Worm (Caenorhabditis elegans) whole organism, young adult: ENCODE measurements around the gene F54E7.9.
A peak's percentile ranks its signal among the peaks of the same experiment; 100 is the strongest.

Source experiments
- F22D6.2 ChIP-seq: sonication (generic microtip); optimal IDR thresholded peaks from 2 replicates; lab custom pipeline; 2016; ENCODE audit warnings: mild to moderate bottlenecking, missing genetic modification characterization, missing compliant biosample characterization
- F33H1.4 ChIP-seq: fragments of 200-800 bp; sonication (Bioruptor generic); IDR thresholded peaks from 2 replicates; pipeline ENCODE4 v1.3.6; 2022; ENCODE audit warnings: missing genetic modification reagents, missing genetic modification characterization, missing compliant biosample characterization
- F39B2.1 ChIP-seq: fragments of 200-800 bp; sonication (Bioruptor generic); IDR thresholded peaks from 2 replicates; pipeline ENCODE4 v1.3.6; 2022; ENCODE audit warnings: missing genetic modification reagents, missing genetic modification characterization, missing compliant biosample characterization
- F49E8.2 ChIP-seq: sonication (generic microtip); optimal IDR thresholded peaks from 3 replicates; lab custom pipeline; 2017; ENCODE audit warnings: missing genetic modification characterization, mild to moderate bottlenecking, missing compliant biosample characterization, antibody characterized with exemption, moderate library complexity; ENCODE audit not compliant: insufficient read depth
- F55B11.4 ChIP-seq: sonication (generic microtip); optimal IDR thresholded peaks from 2 replicates; lab custom pipeline; 2016; ENCODE audit warnings: missing compliant biosample characterization, missing genetic modification characterization, borderline replicate concordance; ENCODE audit not compliant: insufficient read depth
- F57A8.1 ChIP-seq: fragments of 200-800 bp; sonication (Bioruptor generic); optimal IDR thresholded peaks from 2 replicates; lab custom pipeline; 2018; ENCODE audit warnings: mild to moderate bottlenecking, missing genetic modification characterization, moderate library complexity, missing compliant biosample characterization
- Y67H2A.10 ChIP-seq: fragments of 200-800 bp; sonication (Bioruptor generic); conservative IDR thresholded peaks from 2 replicates; pipeline ENCODE4 v1.3.6; 2022; ENCODE audit warnings: missing genetic modification reagents, missing genetic modification characterization, missing compliant biosample characterization
- ZK185.1 ChIP-seq: sonication (generic microtip); optimal IDR thresholded peaks from 2 replicates; lab custom pipeline; 2016; ENCODE audit warnings: mild to moderate bottlenecking, missing genetic modification characterization, missing compliant biosample characterization; ENCODE audit not compliant: poor library complexity, severe bottlenecking
- akir-1 ChIP-seq: fragments of 200-800 bp; sonication (Bioruptor generic); optimal IDR thresholded peaks from 2 replicates; lab custom pipeline; 2018; ENCODE audit warnings: mild to moderate bottlenecking, missing genetic modification characterization, moderate library complexity, missing compliant biosample characterization
- athp-1 ChIP-seq: sonication (generic microtip); optimal IDR thresholded peaks from 2 replicates; lab custom pipeline; 2017; ENCODE audit warnings: mild to moderate bottlenecking, missing genetic modification characterization, missing compliant biosample characterization
- attf-3 ChIP-seq: fragments of 200-800 bp; sonication (Bioruptor generic); conservative IDR thresholded peaks from 2 replicates; pipeline ENCODE4 v1.3.6; 2022; ENCODE audit warnings: missing genetic modification reagents, missing genetic modification characterization, missing compliant biosample characterization
- attf-5 ChIP-seq: fragments of 200-800 bp; sonication (Bioruptor generic); optimal IDR thresholded peaks from 2 replicates; lab custom pipeline; 2018; ENCODE audit warnings: mild to moderate bottlenecking, missing genetic modification characterization, missing compliant biosample characterization
- ccch-3 ChIP-seq: fragments of 200-800 bp; sonication (Bioruptor generic); optimal IDR thresholded peaks from 2 replicates; lab custom pipeline; 2018; ENCODE audit warnings: mild to moderate bottlenecking, missing genetic modification characterization, missing compliant biosample characterization
- ceh-27 ChIP-seq: fragments of 200-800 bp; sonication (Bioruptor generic); optimal IDR thresholded peaks from 2 replicates; lab custom pipeline; 2018; ENCODE audit warnings: mild to moderate bottlenecking, missing genetic modification characterization, moderate library complexity, missing compliant biosample characterization
- chd-7 ChIP-seq: sonication (generic microtip); optimal IDR thresholded peaks from 2 replicates; lab custom pipeline; 2016; ENCODE audit warnings: mild to moderate bottlenecking, missing genetic modification characterization, moderate library complexity, missing compliant biosample characterization
- die-1 ChIP-seq: sonication (generic microtip); optimal IDR thresholded peaks from 2 replicates; lab custom pipeline; 2016; ENCODE audit warnings: missing genotype, mild to moderate bottlenecking, missing genetic modification characterization, missing compliant biosample characterization
- dox-1 ChIP-seq: fragments of 200-800 bp; sonication (Bioruptor generic); IDR thresholded peaks from 2 replicates; pipeline ENCODE4 v1.3.6; 2022; ENCODE audit warnings: missing genetic modification reagents, missing genetic modification characterization, missing compliant biosample characterization
- fkh-3 ChIP-seq: sonication (generic microtip); optimal IDR thresholded peaks from 2 replicates; lab custom pipeline; 2016; ENCODE audit warnings: mild to moderate bottlenecking, missing genetic modification characterization, missing compliant biosample characterization
- gei-17 ChIP-seq: fragments of 200-800 bp; sonication (Bioruptor generic); optimal IDR thresholded peaks from 2 replicates; lab custom pipeline; 2018; ENCODE audit warnings: mild to moderate bottlenecking, missing genetic modification characterization, missing compliant biosample characterization
- hlh-26 ChIP-seq: fragments of 200-800 bp; sonication (Bioruptor generic); conservative IDR thresholded peaks from 2 replicates; pipeline ENCODE4 v1.3.6; 2022; ENCODE audit warnings: missing genetic modification reagents, missing genetic modification characterization, missing compliant biosample characterization
- lin-35 ChIP-seq, 3 experiments: fragments of 150-350 bp in 2 of 3; sonication (generic microtip) in 1 of 3; optimal IDR thresholded peaks; 2 replicates each; lab custom pipeline; 2014 to 2018; ENCODE audit warnings: missing biosample characterization in 3 of 3, missing genetic modification characterization in 3 of 3, missing genetic modification reagents in 3 of 3
- lin-40 ChIP-seq: sonication (generic microtip); optimal IDR thresholded peaks from 2 replicates; lab custom pipeline; 2016; ENCODE audit warnings: missing genetic modification characterization, mild to moderate bottlenecking, missing compliant biosample characterization, missing genotype, missing genetic modification reagents
- lin-54 ChIP-seq: fragments of 200-800 bp; sonication (Bioruptor generic); optimal IDR thresholded peaks from 2 replicates; lab custom pipeline; 2018; ENCODE audit warnings: mild to moderate bottlenecking, missing genetic modification characterization, missing compliant biosample characterization
- lir-1 ChIP-seq: fragments of 200-800 bp; sonication (Bioruptor generic); conservative IDR thresholded peaks from 2 replicates; pipeline ENCODE4 v1.3.6; 2022; ENCODE audit warnings: missing genetic modification reagents, missing genetic modification characterization, missing compliant biosample characterization
- madf-10 ChIP-seq: sonication (generic microtip); optimal IDR thresholded peaks from 2 replicates; lab custom pipeline; 2016; ENCODE audit warnings: mild to moderate bottlenecking, missing genetic modification characterization, missing compliant biosample characterization
- madf-6 ChIP-seq: fragments of 200-800 bp; sonication (Bioruptor generic); IDR thresholded peaks from 2 replicates; pipeline ENCODE4 v1.3.6; 2022; ENCODE audit warnings: missing genetic modification reagents, missing genetic modification characterization, missing compliant biosample characterization
- mcd-1 ChIP-seq: fragments of 200-800 bp; sonication (Bioruptor generic); IDR thresholded peaks from 2 replicates; pipeline ENCODE4 v1.3.6; 2022; ENCODE audit warnings: missing genetic modification reagents, missing genetic modification characterization, missing compliant biosample characterization
- mxl-1 ChIP-seq: sonication (generic microtip); optimal IDR thresholded peaks from 2 replicates; lab custom pipeline; 2016; ENCODE audit warnings: missing genetic modification characterization, missing compliant biosample characterization
- nfya-2 ChIP-seq: fragments of 200-800 bp; sonication (Bioruptor generic); IDR thresholded peaks from 2 replicates; pipeline ENCODE4 v1.3.6; 2022; ENCODE audit warnings: missing genetic modification reagents, missing genetic modification characterization, missing compliant biosample characterization
- nfyb-1 ChIP-seq: fragments of 200-800 bp; sonication (Bioruptor generic); IDR thresholded peaks from 2 replicates; pipeline ENCODE4 v1.3.6; 2022; ENCODE audit warnings: missing genetic modification reagents, missing genetic modification characterization, missing compliant biosample characterization
- nhr-179 ChIP-seq: sonication (generic microtip); optimal IDR thresholded peaks from 2 replicates; lab custom pipeline; 2016; ENCODE audit warnings: mild to moderate bottlenecking, missing genetic modification characterization, missing compliant biosample characterization
- pbrm-1 ChIP-seq: fragments of 200-800 bp; sonication (Bioruptor generic); IDR thresholded peaks from 2 replicates; pipeline ENCODE4 v1.3.6; 2022; ENCODE audit warnings: missing genetic modification reagents, missing genetic modification characterization, missing compliant biosample characterization
- repo-1 ChIP-seq: sonication (generic microtip); optimal IDR thresholded peaks from 2 replicates; lab custom pipeline; 2017; ENCODE audit warnings: mild to moderate bottlenecking, missing genetic modification characterization, missing compliant biosample characterization
- snpc-4 ChIP-seq, 5 experiments: fragments of 150-350 bp in 1 of 5; sonication (generic microtip) in 4 of 5; optimal IDR thresholded peaks; 2 replicates each; lab custom pipeline; 2014 to 2018; ENCODE audit warnings: missing genetic modification characterization in 5 of 5, missing biosample characterization in 3 of 5, antibody characterized with exemption in 2 of 5, mild to moderate bottlenecking in 2 of 5, missing compliant biosample characterization in 2 of 5, missing genotype in 2 of 5, moderate library complexity in 2 of 5, missing genetic modification reagents in 1 of 5
- tbp1 ChIP-seq: fragments of 200-800 bp; sonication (Bioruptor generic); optimal IDR thresholded peaks from 2 replicates; lab custom pipeline; 2018; ENCODE audit warnings: mild to moderate bottlenecking, missing genetic modification characterization, missing compliant biosample characterization
- tbx-9 ChIP-seq: sonication (generic microtip); optimal IDR thresholded peaks from 2 replicates; lab custom pipeline; 2016; ENCODE audit warnings: borderline replicate concordance, missing genetic modification characterization, inconsistent platforms, missing compliant biosample characterization
- tlf-1 ChIP-seq: fragments of 200-800 bp; sonication (Bioruptor generic); optimal IDR thresholded peaks from 2 replicates; lab custom pipeline; 2018; ENCODE audit warnings: mild to moderate bottlenecking, missing genetic modification characterization, missing compliant biosample characterization
- unc-130 ChIP-seq: sonication (generic microtip); optimal IDR thresholded peaks from 2 replicates; lab custom pipeline; 2016; ENCODE audit warnings: missing genetic modification reagents, missing genetic modification characterization, missing compliant biosample characterization
- unc-62 ChIP-seq: fragments of 150-350 bp; optimal IDR thresholded peaks from 2 replicates; lab custom pipeline; 2014; ENCODE audit warnings: missing biosample characterization, missing genetic modification reagents, missing genetic modification characterization
- ztf-18 ChIP-seq: sonication (generic microtip); optimal IDR thresholded peaks from 2 replicates; lab custom pipeline; 2016; ENCODE audit warnings: missing genotype, mild to moderate bottlenecking, missing genetic modification characterization, missing compliant biosample characterization
- ztf-22 ChIP-seq: fragments of 200-800 bp; sonication (Bioruptor generic); optimal IDR thresholded peaks from 2 replicates; lab custom pipeline; 2018; ENCODE audit warnings: mild to moderate bottlenecking, missing genetic modification characterization, moderate library complexity, missing compliant biosample characterization
- ztf-25 ChIP-seq: fragments of 200-800 bp; sonication (Bioruptor generic); IDR thresholded peaks from 2 replicates; pipeline ENCODE4 v1.3.6; 2022; ENCODE audit warnings: missing genetic modification reagents, missing genetic modification characterization, missing compliant biosample characterization
- ztf-3 ChIP-seq: fragments of 200-800 bp; sonication (Bioruptor generic); optimal IDR thresholded peaks from 2 replicates; lab custom pipeline; 2018; ENCODE audit warnings: mild to moderate bottlenecking, missing genetic modification characterization, missing compliant biosample characterization

Gene F54E7.9

DNA sequence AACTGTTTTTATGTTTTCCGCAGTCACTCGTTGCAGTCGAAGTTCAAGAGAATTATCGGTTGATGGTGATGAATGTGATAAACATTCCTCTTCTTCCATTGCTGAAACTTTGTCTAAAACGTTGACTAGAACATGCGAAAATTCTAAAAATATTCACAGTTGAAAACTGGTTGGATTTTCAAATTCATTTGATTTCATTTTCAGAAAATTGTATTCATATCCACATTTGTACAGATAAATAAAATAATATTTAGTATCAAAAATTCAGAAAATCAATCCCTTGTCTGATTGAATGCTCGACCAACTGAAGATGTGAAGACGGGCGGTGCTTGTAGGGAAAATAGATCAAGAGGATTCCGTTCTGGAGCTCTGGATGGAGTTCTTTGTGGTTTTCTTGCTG lies at the start of gene F54E7.9:
Gene F54E7.9, minus strand, starts transcription at position 101 of the 400 bp plus-strand sequence.
- TF ChIP-seq dox-1 (GFP tag; lab: Robert Waterston, UW): no peak

DNA sequence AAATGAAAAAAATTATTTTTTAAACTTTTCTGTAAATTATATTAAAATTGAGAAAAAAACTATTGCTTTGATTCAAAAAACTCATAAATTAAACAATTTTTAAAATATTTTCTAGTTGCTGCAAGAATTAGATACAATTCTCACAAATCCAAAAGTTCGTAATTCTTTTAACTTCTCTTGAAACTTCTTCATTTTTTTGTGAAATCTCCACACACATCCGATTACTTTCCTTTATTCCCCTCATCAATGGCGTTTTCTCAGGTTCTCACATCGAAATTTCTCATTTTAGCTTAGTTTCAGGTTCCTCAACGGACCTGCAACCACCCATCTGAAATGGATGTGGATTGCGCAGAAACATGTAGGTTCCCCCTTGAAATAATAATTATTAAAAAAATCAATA lies 44.9 kb upstream of the F54E7.9 start, which contains the start of gene wrm-1:
Gene wrm-1, plus strand, starts transcription at position 301 of the 400 bp plus-strand sequence.
- TF ChIP-seq hlh-26 (GFP tag; lab: Robert Waterston, UW): no peak
- TF ChIP-seq attf-5 (GFP tag; lab: Kevin White, UChicago): no peak
- TF ChIP-seq tbx-9: no peak
- no peak for TF ChIP-seq F55B11.4 (tag; lab: Kevin White, UChicago)
- TF ChIP-seq F49E8.2: no peak
- TF ChIP-seq ztf-22 (GFP tag; lab: Kevin White, UChicago): no peak
- no peak for TF ChIP-seq unc-62 (GFP tag; lab: Kevin White, UChicago)
- TF ChIP-seq chd-7: no peak
- TF ChIP-seq ztf-18 (tag; lab: Kevin White, UChicago): no peak
- no peak for TF ChIP-seq unc-130
- no peak for TF ChIP-seq ztf-25 (GFP tag; lab: Robert Waterston, UW)
- no peak for TF ChIP-seq F39B2.1
- TF ChIP-seq die-1 (tag; lab: Kevin White, UChicago): no peak
- no peak for TF ChIP-seq F57A8.1 (GFP tag; lab: Kevin White, UChicago)
- TF ChIP-seq nfya-2 (GFP tag; lab: Robert Waterston, UW): no peak
- TF ChIP-seq attf-3 (GFP tag; lab: Robert Waterston, UW): no peak

DNA sequence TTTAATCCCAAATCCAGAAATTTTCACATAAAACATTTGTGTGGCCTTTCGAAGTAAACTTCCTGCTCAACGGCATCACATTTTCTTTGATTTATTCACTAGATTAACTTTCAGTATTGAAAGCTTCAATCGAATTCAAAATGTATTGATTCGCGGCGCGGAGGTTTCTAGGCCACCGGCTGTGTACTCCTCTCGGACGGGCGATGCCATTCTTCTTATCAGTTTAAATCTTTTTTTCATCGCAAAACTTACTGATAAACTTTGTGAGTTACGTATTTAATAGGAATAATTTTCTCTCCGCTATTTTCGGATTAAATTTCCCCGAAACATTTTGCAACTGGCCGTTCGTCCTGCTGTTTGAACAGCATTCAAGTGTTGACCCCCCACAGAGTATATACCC lies 44.2 kb upstream of the F54E7.9 start:
- peak; percentile 77 for TF ChIP-seq lin-54
- peak; percentile 27 for TF ChIP-seq madf-10 (tag; lab: Kevin White, UChicago)
- TF ChIP-seq repo-1 (tag; lab: Kevin White, UChicago): no peak
- peak; percentile 34 for TF ChIP-seq attf-5 (GFP tag; lab: Kevin White, UChicago)
- peak; percentile 68 for TF ChIP-seq mcd-1 (GFP tag; lab: Robert Waterston, UW)
- TF ChIP-seq lin-40 (tag; lab: Kevin White, UChicago): peak; percentile 61
- TF ChIP-seq ztf-25 (GFP tag; lab: Robert Waterston, UW): no peak
- no peak for TF ChIP-seq unc-62 (GFP tag; lab: Kevin White, UChicago)
- TF ChIP-seq dox-1 (GFP tag; lab: Robert Waterston, UW): peak; percentile 68
- TF ChIP-seq mxl-1 (tag; lab: Kevin White, UChicago): no peak
- TF ChIP-seq lin-35 (GFP tag; optimal IDR thresholded peaks at IDR 0.05; lab: Kevin White, UChicago): peak in 1 of 3 experiments; percentile 75
- peak; percentile 36 for TF ChIP-seq ccch-3 (GFP tag; lab: Kevin White, UChicago)
- peak; percentile 44 for TF ChIP-seq tbp1 (GFP tag; lab: Kevin White, UChicago)
- TF ChIP-seq F22D6.2 (tag; lab: Kevin White, UChicago): peak; percentile 25
- no peak for TF ChIP-seq fkh-3 (tag; lab: Kevin White, UChicago)
- TF ChIP-seq pbrm-1 (GFP tag; lab: Robert Waterston, UW): no peak
- TF ChIP-seq ZK185.1: peak; percentile 96
- peak; percentile 20 for TF ChIP-seq chd-7
- TF ChIP-seq ceh-27 (GFP tag; lab: Kevin White, UChicago): peak; percentile 73
- TF ChIP-seq nfyb-1 (GFP tag; lab: Robert Waterston, UW): peak; percentile 62; the same call in 1 of the 2 replicates
- TF ChIP-seq akir-1 (GFP tag; lab: Kevin White, UChicago): peak; percentile 69
- TF ChIP-seq unc-130: peak; percentile 45
- no peak for TF ChIP-seq snpc-4 (GFP tag; optimal IDR thresholded peaks at IDR 0.05; lab: Kevin White, UChicago)
- TF ChIP-seq snpc-4 (tag; optimal IDR thresholded peaks at IDR 0.05; lab: Kevin White, UChicago): peak in 3 of 4 experiments; percentile 40 to 42 (median 42)
- TF ChIP-seq gei-17 (GFP tag; lab: Kevin White, UChicago): peak; percentile 4
- no peak for TF ChIP-seq ztf-3 (GFP tag; lab: Kevin White, UChicago)
- peak; percentile 12 for TF ChIP-seq ztf-18 (tag; lab: Kevin White, UChicago)
- 0 out of 2 replicates have a peak, but pooled peaks have one; percentile 29 for TF ChIP-seq lir-1 (GFP tag; lab: Robert Waterston, UW)
- peak; percentile 12 for TF ChIP-seq athp-1 (tag; lab: Kevin White, UChicago)
- TF ChIP-seq tlf-1 (GFP tag; lab: Kevin White, UChicago): peak; percentile 16
- TF ChIP-seq madf-6: peak; percentile 61; the same call in 1 of the 2 replicates
- peak; percentile 62; the same call in 1 of the 2 replicates for TF ChIP-seq Y67H2A.10 (GFP tag; lab: Robert Waterston, UW)
- no peak for TF ChIP-seq nhr-179 (tag; lab: Kevin White, UChicago)
- peak; percentile 46; the same call in 1 of the 2 replicates for TF ChIP-seq F33H1.4 (GFP tag; lab: Robert Waterston, UW)
